Fruit fly (Drosophila melanogaster) Kc167 (cell line): Measurements from ENCODE around the gene TwdlZ.

ENCODE experiments used
- Myc ChIP-seq: fragments of >200 bp; optimal IDR thresholded peaks from 2 replicates; lab custom pipeline; 2017; ENCODE audit warnings: missing external identifiers
- Sin3A ChIP-seq: fragments of >200 bp; optimal IDR thresholded peaks from 2 replicates; lab custom pipeline; 2018; ENCODE audit warnings: missing external identifiers
- h ChIP-seq: fragments of >200 bp; optimal IDR thresholded peaks from 3 replicates; lab custom pipeline; 2018; ENCODE audit warnings: missing external identifiers
- insv ChIP-seq: fragments of >200 bp; optimal IDR thresholded peaks from 3 replicates; lab custom pipeline; 2018; ENCODE audit warnings: missing external identifiers
- psq ChIP-seq: fragments of >200 bp; optimal IDR thresholded peaks from 2 replicates; lab custom pipeline; 2017; ENCODE audit warnings: missing external identifiers
- ttk ChIP-seq: sonication (Bioruptor generic); optimal IDR thresholded peaks from 2 replicates; lab custom pipeline; 2017; ENCODE audit warnings: missing external identifiers

DNA sequence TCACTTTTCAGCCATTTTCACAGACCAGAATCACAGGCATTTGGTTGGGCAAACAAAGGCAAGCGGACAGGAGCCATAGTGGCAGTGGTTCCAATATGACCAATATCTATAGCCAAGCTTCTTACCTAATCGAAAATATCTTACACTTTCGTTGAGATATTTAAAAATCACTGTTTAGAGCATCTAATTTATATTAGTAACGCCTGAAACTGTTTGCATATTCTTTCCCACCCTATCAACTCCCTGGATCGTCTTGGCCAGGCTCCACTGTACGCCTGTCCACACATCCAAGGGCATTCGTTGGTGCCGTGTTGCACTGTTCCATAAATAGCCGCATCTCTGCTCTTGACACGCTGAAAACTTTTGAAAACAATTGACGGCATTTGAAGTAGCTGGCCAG is 47.5 kb upstream of the TwdlZ start:
- TF ChIP-seq insv (lab: Kevin White, UChicago) (no peak), Sin3A (no peak), h (lab: Kevin White, UChicago) (no peak), psq (lab: Kevin White, UChicago) (no peak), Myc (lab: Kevin White, UChicago) (no peak), ttk (lab: Kevin White, UChicago) (no peak)
